Worm (Caenorhabditis elegans) whole organism, mixed stage, embryonic: Measurements from ENCODE around the gene rike-1.

Experiments
- bed-3 ChIP-seq: fragments of 200-800 bp; sonication (Bioruptor generic); optimal IDR thresholded peaks from 3 replicates; lab custom pipeline; 2018; ENCODE audit warnings: mild to moderate bottlenecking, missing genetic modification characterization, moderate library complexity, missing compliant biosample characterization
- blmp-1 ChIP-seq: fragments of 150-350 bp; optimal IDR thresholded peaks from 2 replicates; lab custom pipeline; 2014; ENCODE audit warnings: missing biosample characterization, missing genetic modification characterization
- nhr-12 ChIP-seq: fragments of 150-350 bp; optimal IDR thresholded peaks from 2 replicates; lab custom pipeline; 2014; ENCODE audit warnings: missing biosample characterization, missing genetic modification characterization
- snpc-4 ChIP-seq: fragments of 150-350 bp; optimal IDR thresholded peaks from 2 replicates; lab custom pipeline; 2014; ENCODE audit warnings: missing biosample characterization, missing genetic modification characterization
- unc-39 ChIP-seq: fragments of 150-350 bp; optimal IDR thresholded peaks from 2 replicates; lab custom pipeline; 2014; ENCODE audit warnings: missing biosample characterization, missing genetic modification characterization
- unc-62 ChIP-seq: fragments of 150-350 bp; optimal IDR thresholded peaks from 2 replicates; lab custom pipeline; 2014; ENCODE audit warnings: missing biosample characterization, missing genetic modification reagents, missing genetic modification characterization
- ztf-11 ChIP-seq: fragments of 150-350 bp; optimal IDR thresholded peaks from 2 replicates; lab custom pipeline; 2014; ENCODE audit warnings: missing biosample characterization, missing genetic modification characterization

- TF ChIP-seq bed-3 (GFP tag; lab: Kevin White, UChicago) (no peak), ztf-11 (tag; lab: Kevin White, UChicago) (no peak), unc-39 (no peak), snpc-4 (no peak), blmp-1 (tag; lab: Kevin White, UChicago) (no peak), nhr-12 (no peak), unc-62 (GFP tag; lab: Kevin White, UChicago) (no peak)
These were observed 27.7 kb downstream of the rike-1 start, which contains the start of gene R02D5.6 for ce11 chrV:14518010-14518409.
